Fruit fly (Drosophila melanogaster) Kc167 (cell line): Measurements from ENCODE around the gene LSm7.

ENCODE experiments used
- Myc ChIP-seq: fragments of >200 bp; optimal IDR thresholded peaks from 2 replicates; lab custom pipeline; 2017; ENCODE audit warnings: missing external identifiers
- Sin3A ChIP-seq: fragments of >200 bp; optimal IDR thresholded peaks from 2 replicates; lab custom pipeline; 2018; ENCODE audit warnings: missing external identifiers
- h ChIP-seq: fragments of >200 bp; optimal IDR thresholded peaks from 3 replicates; lab custom pipeline; 2018; ENCODE audit warnings: missing external identifiers
- insv ChIP-seq: fragments of >200 bp; optimal IDR thresholded peaks from 3 replicates; lab custom pipeline; 2018; ENCODE audit warnings: missing external identifiers
- psq ChIP-seq: fragments of >200 bp; optimal IDR thresholded peaks from 2 replicates; lab custom pipeline; 2017; ENCODE audit warnings: missing external identifiers
- ttk ChIP-seq: sonication (Bioruptor generic); optimal IDR thresholded peaks from 2 replicates; lab custom pipeline; 2017; ENCODE audit warnings: missing external identifiers

DNA sequence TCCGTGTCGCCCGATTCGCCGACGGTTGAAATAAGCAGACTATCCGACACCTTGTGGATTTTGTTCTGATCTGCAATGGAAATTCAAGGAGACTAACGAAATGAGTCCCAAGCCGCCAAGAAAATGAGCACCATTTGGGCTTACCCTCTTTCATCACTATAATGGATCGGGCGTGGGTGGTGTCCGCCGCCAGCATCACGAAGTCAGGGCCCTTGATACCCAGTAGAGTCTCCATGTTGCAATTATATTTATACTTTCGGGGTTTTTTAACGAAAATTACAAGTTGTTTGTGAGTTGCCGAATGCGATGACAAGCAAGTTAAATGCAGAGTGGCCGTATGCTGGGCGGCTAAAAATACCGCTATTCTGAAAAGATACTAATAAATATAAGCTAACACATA, 11.1 kb downstream of the LSm7 start, which contains the start of gene Prosbeta4:
- TF ChIP-seq h (lab: Kevin White, UChicago), result no peak
- no peak for TF ChIP-seq psq (lab: Kevin White, UChicago)
- TF ChIP-seq Sin3A, result no peak
- TF ChIP-seq Myc (lab: Kevin White, UChicago), result no peak
- TF ChIP-seq ttk (lab: Kevin White, UChicago), result no peak
- TF ChIP-seq insv (lab: Kevin White, UChicago), result no peak
